Worm (Caenorhabditis elegans) whole organism, L2 larva: ENCODE data around the gene C16B8.3.

Experiments
- crh-2 ChIP-seq: sonication (generic microtip); optimal IDR thresholded peaks from 2 replicates; lab custom pipeline; 2017; ENCODE audit warnings: missing biosample characterization, missing genetic modification characterization
- egl-27 ChIP-seq: sonication (generic microtip); optimal IDR thresholded peaks from 3 replicates; lab custom pipeline; 2017; ENCODE audit warnings: missing biosample characterization, missing genetic modification reagents, missing genetic modification characterization
- fos-1 ChIP-seq: fragments of 150-350 bp; optimal IDR thresholded peaks from 2 replicates; lab custom pipeline; 2014; ENCODE audit warnings: missing biosample characterization, missing genetic modification characterization
- lin-39 ChIP-seq: fragments of 150-350 bp; optimal IDR thresholded peaks from 2 replicates; lab custom pipeline; 2014; ENCODE audit warnings: missing biosample characterization, missing genetic modification reagents, missing genetic modification characterization
- lsy-2 ChIP-seq, 2 experiments: fragments of 150-350 bp in 1 of 2; sonication (generic microtip) in 1 of 2; optimal IDR thresholded peaks; 2 replicates each; lab custom pipeline; 2014 to 2017; ENCODE audit warnings: missing biosample characterization in 2 of 2, missing genetic modification characterization in 2 of 2
- mdl-1 ChIP-seq, 2 experiments: fragments of 150-350 bp in 1 of 2; sonication (generic microtip) in 1 of 2; optimal IDR thresholded peaks; 2 replicates each; lab custom pipeline; 2017; ENCODE audit warnings: missing biosample characterization in 2 of 2, missing genetic modification characterization in 2 of 2
- peb-1 ChIP-seq: fragments of 150-350 bp; optimal IDR thresholded peaks from 2 replicates; lab custom pipeline; 2014; ENCODE audit warnings: missing biosample characterization, missing genetic modification characterization

ce11 chrX:3969353-3969752 lies 919 bp upstream of the C16B8.3 start:
- TF ChIP-seq crh-2 (peak; percentile 25), lsy-2 (tag; optimal IDR thresholded peaks at IDR 0.05; lab: Kevin White, UChicago) (no peak), lin-39 (tag; lab: Kevin White, UChicago) (no peak), mdl-1 (tag; optimal IDR thresholded peaks at IDR 0.05; lab: Kevin White, UChicago) (no peak), fos-1 (tag; lab: Kevin White, UChicago) (no peak), peb-1 (tag; lab: Kevin White, UChicago) (no peak), egl-27 (tag; lab: Kevin White, UChicago) (no peak)
